Worm (Caenorhabditis elegans) whole organism, late embryonic: ENCODE data around the gene clec-6.

ENCODE experiments used
- C38D4.7 ChIP-seq: fragments of 200-800 bp; sonication (Bioruptor generic); optimal IDR thresholded peaks from 2 replicates; lab custom pipeline; 2018; ENCODE audit warnings: mild to moderate bottlenecking, missing genetic modification characterization, moderate library complexity, missing compliant biosample characterization
- F13H6.1 ChIP-seq: sonication (generic microtip); optimal IDR thresholded peaks from 2 replicates; lab custom pipeline; 2016; ENCODE audit warnings: missing genetic modification characterization, missing compliant biosample characterization
- T23F11.4 ChIP-seq: fragments of 200-800 bp; sonication (Bioruptor generic); optimal IDR thresholded peaks from 2 replicates; lab custom pipeline; 2018; ENCODE audit warnings: mild to moderate bottlenecking, missing genetic modification characterization, missing compliant biosample characterization
- ama-1 ChIP-seq: fragments of 150-350 bp; optimal IDR thresholded peaks from 2 replicates; lab custom pipeline; 2014
- ceh-14 ChIP-seq: sonication (generic microtip); optimal IDR thresholded peaks from 2 replicates; lab custom pipeline; 2016; ENCODE audit warnings: missing genotype, missing genetic modification characterization, missing compliant biosample characterization
- ceh-18 ChIP-seq: sonication (generic microtip); optimal IDR thresholded peaks from 2 replicates; lab custom pipeline; 2016; ENCODE audit warnings: missing genetic modification characterization, missing compliant biosample characterization
- ceh-2 ChIP-seq: sonication (generic microtip); optimal IDR thresholded peaks from 2 replicates; lab custom pipeline; 2016; ENCODE audit warnings: missing genotype, missing genetic modification characterization, missing compliant biosample characterization
- ceh-22 ChIP-seq: sonication (generic microtip); optimal IDR thresholded peaks from 2 replicates; lab custom pipeline; 2017; ENCODE audit warnings: missing biosample characterization, missing genetic modification characterization
- ceh-24 ChIP-seq: sonication (generic microtip); optimal IDR thresholded peaks from 2 replicates; lab custom pipeline; 2016; ENCODE audit warnings: mild to moderate bottlenecking, missing genetic modification characterization, missing compliant biosample characterization
- ceh-31 ChIP-seq: sonication (generic microtip); optimal IDR thresholded peaks from 2 replicates; lab custom pipeline; 2016; ENCODE audit warnings: missing genetic modification characterization, missing compliant biosample characterization
- ceh-48 ChIP-seq: sonication (generic microtip); optimal IDR thresholded peaks from 2 replicates; lab custom pipeline; 2016; ENCODE audit warnings: missing genetic modification characterization, inconsistent platforms, missing compliant biosample characterization
- elt-2 ChIP-seq: sonication (generic microtip); optimal IDR thresholded peaks from 2 replicates; lab custom pipeline; 2016; ENCODE audit warnings: missing genetic modification reagents, missing genetic modification characterization, missing compliant biosample characterization
- elt-4 ChIP-seq: sonication (generic microtip); optimal IDR thresholded peaks from 2 replicates; lab custom pipeline; 2016; ENCODE audit warnings: missing genetic modification characterization, missing compliant biosample characterization
- ets-4 ChIP-seq: sonication (generic microtip); optimal IDR thresholded peaks from 2 replicates; lab custom pipeline; 2016; ENCODE audit warnings: missing genetic modification characterization, missing compliant biosample characterization
- eyg-1 ChIP-seq: sonication (generic microtip); optimal IDR thresholded peaks from 2 replicates; lab custom pipeline; 2016; ENCODE audit warnings: missing genotype, missing genetic modification characterization, missing compliant biosample characterization
- fax-1 ChIP-seq: sonication (generic microtip); optimal IDR thresholded peaks from 2 replicates; lab custom pipeline; 2016; ENCODE audit warnings: missing genotype, missing genetic modification characterization, missing compliant biosample characterization
- fkh-10 ChIP-seq: fragments of 150-350 bp; optimal IDR thresholded peaks from 2 replicates; lab custom pipeline; 2014; ENCODE audit warnings: missing biosample characterization, missing genetic modification reagents, missing genetic modification characterization
- fkh-6 ChIP-seq: sonication (generic microtip); optimal IDR thresholded peaks from 2 replicates; lab custom pipeline; 2016; ENCODE audit warnings: missing genetic modification characterization, missing compliant biosample characterization
- gmeb-2 ChIP-seq: sonication (generic microtip); optimal IDR thresholded peaks from 2 replicates; lab custom pipeline; 2016; ENCODE audit warnings: missing genetic modification characterization, inconsistent platforms, missing compliant biosample characterization
- hlh-13 ChIP-seq: fragments of 200-800 bp; sonication (Bioruptor generic); optimal IDR thresholded peaks from 2 replicates; lab custom pipeline; 2018; ENCODE audit warnings: mild to moderate bottlenecking, missing genetic modification characterization, missing compliant biosample characterization
- hlh-8 ChIP-seq: sonication (generic microtip); optimal IDR thresholded peaks from 2 replicates; lab custom pipeline; 2016; ENCODE audit warnings: missing genotype, missing genetic modification characterization, missing compliant biosample characterization
- lim-6 ChIP-seq: sonication (generic microtip); optimal IDR thresholded peaks from 2 replicates; lab custom pipeline; 2016; ENCODE audit warnings: missing genetic modification characterization, missing compliant biosample characterization
- lin-11 ChIP-seq: fragments of 200-800 bp; sonication (Bioruptor generic); optimal IDR thresholded peaks from 2 replicates; lab custom pipeline; 2018; ENCODE audit warnings: mild to moderate bottlenecking, missing genetic modification characterization, missing compliant biosample characterization
- madf-2 ChIP-seq: sonication (generic microtip); optimal IDR thresholded peaks from 2 replicates; lab custom pipeline; 2017; ENCODE audit warnings: missing genetic modification characterization, missing compliant biosample characterization
- mec-3 ChIP-seq: sonication (generic microtip); optimal IDR thresholded peaks from 2 replicates; lab custom pipeline; 2016; ENCODE audit warnings: borderline replicate concordance, missing genetic modification characterization, missing compliant biosample characterization
- nfya-1 ChIP-seq: sonication (generic microtip); optimal IDR thresholded peaks from 2 replicates; lab custom pipeline; 2017; ENCODE audit warnings: missing genetic modification characterization, mild to moderate bottlenecking, missing compliant biosample characterization, antibody characterized with exemption, moderate library complexity
- odd-2 ChIP-seq: sonication (generic microtip); optimal IDR thresholded peaks from 2 replicates; lab custom pipeline; 2017; ENCODE audit warnings: antibody characterized with exemption, mild to moderate bottlenecking, missing genetic modification characterization, missing compliant biosample characterization
- pat-9 ChIP-seq: fragments of 200-800 bp; sonication (Bioruptor generic); optimal IDR thresholded peaks from 2 replicates; lab custom pipeline; 2018; ENCODE audit warnings: mild to moderate bottlenecking, missing genetic modification characterization, moderate library complexity, missing compliant biosample characterization
- pqm-1 ChIP-seq: sonication (generic microtip); optimal IDR thresholded peaks from 2 replicates; lab custom pipeline; 2016; ENCODE audit warnings: missing genetic modification characterization, missing compliant biosample characterization
- pros-1 ChIP-seq: fragments of 150-350 bp; optimal IDR thresholded peaks from 2 replicates; lab custom pipeline; 2014; ENCODE audit warnings: missing biosample characterization, missing genetic modification reagents, missing genetic modification characterization
- ref-2 ChIP-seq: sonication (generic microtip); optimal IDR thresholded peaks from 2 replicates; lab custom pipeline; 2016; ENCODE audit warnings: missing genetic modification characterization, missing compliant biosample characterization
- rnt-1 ChIP-seq: sonication (generic microtip); optimal IDR thresholded peaks from 2 replicates; lab custom pipeline; 2016; ENCODE audit warnings: missing genetic modification characterization, missing compliant biosample characterization
- sdc-2 ChIP-seq: sonication (generic microtip); optimal IDR thresholded peaks from 2 replicates; lab custom pipeline; 2016; ENCODE audit warnings: missing genotype, missing genetic modification characterization, missing compliant biosample characterization
- tbx-2 ChIP-seq: sonication (generic microtip); optimal IDR thresholded peaks from 2 replicates; lab custom pipeline; 2016; ENCODE audit warnings: missing genetic modification characterization, missing compliant biosample characterization
- tbx-7 ChIP-seq: sonication (generic microtip); optimal IDR thresholded peaks from 2 replicates; lab custom pipeline; 2016; ENCODE audit warnings: missing genotype, missing genetic modification characterization, missing compliant biosample characterization
- ttx-3 ChIP-seq: sonication (generic microtip); optimal IDR thresholded peaks from 2 replicates; lab custom pipeline; 2016; ENCODE audit warnings: missing genetic modification reagents, missing genetic modification characterization, missing compliant biosample characterization
- unc-3 ChIP-seq, 2 experiments: fragments of 200-800 bp in 1 of 2; sonication (Bioruptor generic) in 1 of 2; sonication (generic microtip) in 1 of 2; conservative IDR thresholded peaks in 1 of 2; optimal IDR thresholded peaks in 1 of 2; 2 replicates each; pipeline versions ENCODE4 v1.3.6 to Lab custom; 2016 to 2022; ENCODE audit warnings: missing compliant biosample characterization in 2 of 2, missing genetic modification characterization in 2 of 2, missing genetic modification reagents in 1 of 2
- unc-42 ChIP-seq: sonication (generic microtip); optimal IDR thresholded peaks from 2 replicates; lab custom pipeline; 2016; ENCODE audit warnings: missing genotype, missing genetic modification characterization, missing compliant biosample characterization
- unc-55 ChIP-seq: sonication (generic microtip); optimal IDR thresholded peaks from 2 replicates; lab custom pipeline; 2017; ENCODE audit warnings: missing biosample characterization, missing genetic modification reagents, missing genetic modification characterization
- zip-5 ChIP-seq: sonication (generic microtip); optimal IDR thresholded peaks from 2 replicates; lab custom pipeline; 2016; ENCODE audit warnings: missing genetic modification characterization, missing compliant biosample characterization

clec-6 gene

ce11 chrIII:4887291-4887690 lies at the start of gene clec-6:
Gene clec-6 (minus strand): TSS chrIII:4887444.
- TF ChIP-seq mec-3 (tag; lab: Kevin White, UChicago) (no peak), ama-1 (lab: Kevin White, UChicago) (no peak), fkh-10 (GFP tag; lab: Kevin White, UChicago) (no peak), pros-1 (tag; lab: Kevin White, UChicago) (no peak), gmeb-2 (tag; lab: Kevin White, UChicago) (no peak), C38D4.7 (GFP tag; lab: Kevin White, UChicago) (no peak), elt-4 (tag; lab: Kevin White, UChicago) (no peak), T23F11.4 (GFP tag; lab: Kevin White, UChicago) (no peak), ceh-24 (tag; lab: Kevin White, UChicago) (no peak), elt-2 (no peak), ceh-14 (no peak), ceh-18 (tag; lab: Kevin White, UChicago) (no peak), pat-9 (tag; lab: Kevin White, UChicago) (no peak), tbx-7 (tag; lab: Kevin White, UChicago) (no peak), ceh-48 (tag; lab: Kevin White, UChicago) (no peak), rnt-1 (tag; lab: Kevin White, UChicago) (no peak), ceh-22 (tag; lab: Kevin White, UChicago) (no peak)

- TF ChIP-seq lin-11 (tag; lab: Kevin White, UChicago) (no peak), unc-3 (GFP tag; conservative IDR thresholded peaks at IDR 0.05; lab: Robert Waterston, UW) (no peak), unc-3 (tag; optimal IDR thresholded peaks at IDR 0.05; lab: Kevin White, UChicago) (no peak), ref-2 (tag; lab: Kevin White, UChicago) (no peak), pqm-1 (tag; lab: Kevin White, UChicago) (no peak)
Measured at ce11 chrIII:4937022-4937421, 49.8 kb upstream of the clec-6 start, which contains the start of gene fsn-1. Gene fsn-1 (plus strand): TSS chrIII:4937322.

ce11 chrIII:4934896-4935628 lies 47.8 kb upstream of the clec-6 start, which contains the start of gene mrps-18C:
Gene mrps-18C (plus strand): TSS chrIII:4935578.
- TF ChIP-seq hlh-13, result no peak

ce11 chrIII:4932203-4932699 lies 45.0 kb upstream of the clec-6 start, which contains the start of the genes C26E6.12 and eri-9:
Gene C26E6.12 (minus strand): TSS chrIII:4932253.
Gene eri-9 (plus strand): TSS chrIII:4932450.
- TF ChIP-seq sdc-2, result no peak
- no peak for TF ChIP-seq tbx-7 (tag; lab: Kevin White, UChicago)

ce11 chrIII:4930154-4930679 lies 43.0 kb upstream of the clec-6 start, which contains the start of gene set-2:
Gene set-2 (minus strand): TSS chrIII:4930204.
- TF ChIP-seq ets-4 (peak; percentile 91), rnt-1 (tag; lab: Kevin White, UChicago) (peak; percentile 55), ama-1 (lab: Kevin White, UChicago) (no peak), lim-6 (tag; lab: Kevin White, UChicago) (peak; percentile 65), ceh-22 (tag; lab: Kevin White, UChicago) (no peak), ceh-24 (tag; lab: Kevin White, UChicago) (no peak), ceh-2 (tag; lab: Kevin White, UChicago) (peak; percentile 92), tbx-7 (tag; lab: Kevin White, UChicago) (peak; percentile 87), unc-55 (GFP tag; lab: Kevin White, UChicago) (no peak), ref-2 (tag; lab: Kevin White, UChicago) (peak; percentile 71), lin-11 (tag; lab: Kevin White, UChicago) (no peak), odd-2 (tag; lab: Kevin White, UChicago) (no peak), pros-1 (tag; lab: Kevin White, UChicago) (no peak), ceh-31 (tag; lab: Kevin White, UChicago) (peak; percentile 93), fax-1 (tag; lab: Kevin White, UChicago) (peak; percentile 62), eyg-1 (tag; lab: Kevin White, UChicago) (peak; percentile 44), zip-5 (peak; percentile 67), tbx-2 (tag; lab: Kevin White, UChicago) (peak; percentile 93), elt-2 (peak; percentile 67), pqm-1 (tag; lab: Kevin White, UChicago) (no peak), fkh-6 (tag; lab: Kevin White, UChicago) (peak; percentile 18), ttx-3 (tag; lab: Kevin White, UChicago) (peak; percentile 35), hlh-8 (tag; lab: Kevin White, UChicago) (peak; percentile 60), F13H6.1 (tag; lab: Kevin White, UChicago) (peak; percentile 33), unc-42 (peak; percentile 24), sdc-2 (peak; percentile 51), madf-2 (tag; lab: Kevin White, UChicago) (no peak), nfya-1 (tag; lab: Kevin White, UChicago) (peak; percentile 32)
